Worm (Caenorhabditis elegans): ENCODE measurements around the gene D1005.4.

D1005.4 gene

DNA sequence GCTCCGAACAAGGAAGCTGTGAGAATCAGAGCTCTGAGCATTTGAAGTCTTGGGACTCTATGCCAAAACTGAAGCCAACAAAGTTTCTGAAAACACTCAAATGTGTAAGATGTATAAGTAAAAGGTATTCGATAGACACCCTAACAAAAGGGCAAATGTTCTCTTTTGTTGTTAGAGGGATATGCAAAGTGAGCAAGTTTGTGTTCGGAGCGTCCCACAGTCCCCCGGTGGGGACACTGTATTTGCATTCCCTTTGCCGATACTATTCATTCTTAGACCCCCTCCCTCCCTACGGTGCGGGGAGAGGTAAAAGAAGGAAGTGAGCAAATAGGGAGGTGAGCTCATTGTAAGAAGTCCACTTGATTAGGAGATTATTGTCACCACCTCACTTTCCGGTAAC is 12.0 kb upstream of the D1005.4 start, which contains the start of gene F09E10.6:
Gene F09E10.6 (minus strand): TSS at position 101 of the 400 bp plus-strand sequence.
- TF ChIP-seq unc-39 (tag; optimal IDR thresholded peaks at IDR 0.05) (no peak), elt-1 (tag; optimal IDR thresholded peaks at IDR 0.05; ENCODE audit: borderline replicate concordance, insufficient read depth) (no peak), ceh-83 (GFP tag; optimal IDR thresholded peaks at IDR 0.05) (no peak)

DNA sequence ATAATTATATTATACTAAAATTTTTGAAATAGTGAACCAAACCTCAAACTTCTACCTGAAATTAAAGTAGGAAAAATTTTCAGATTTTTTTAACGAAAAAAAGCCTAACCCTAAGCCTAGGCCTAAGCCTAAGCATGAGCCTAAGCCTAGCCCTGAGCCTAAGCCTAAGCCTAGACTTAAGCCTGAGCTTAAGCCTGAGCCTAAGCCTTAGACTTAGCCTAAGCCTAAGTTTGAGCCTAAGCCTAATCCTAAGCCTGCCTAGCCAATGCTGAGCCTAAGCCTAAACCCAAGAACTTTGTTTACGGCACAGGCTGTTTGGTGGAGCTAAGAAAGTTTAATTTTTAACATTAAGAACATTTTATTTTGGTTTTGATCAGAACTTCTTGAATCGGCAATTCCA is 10.4 kb upstream of the D1005.4 start:
- TF ChIP-seq ceh-39 (tag; optimal IDR thresholded peaks at IDR 0.05) (no peak), nhr-2 (tag; optimal IDR thresholded peaks at IDR 0.05) (no peak), unc-120 (tag; optimal IDR thresholded peaks at IDR 0.05; ENCODE audit: poor library complexity, severe bottlenecking) (no peak), nhr-28 (tag; optimal IDR thresholded peaks at IDR 0.05) (no peak), ces-1 (GFP tag; optimal IDR thresholded peaks at IDR 0.05) (no peak), mep-1 (tag; optimal IDR thresholded peaks at IDR 0.05) (no peak), blmp-1 (tag; optimal IDR thresholded peaks at IDR 0.05) (no peak)

DNA sequence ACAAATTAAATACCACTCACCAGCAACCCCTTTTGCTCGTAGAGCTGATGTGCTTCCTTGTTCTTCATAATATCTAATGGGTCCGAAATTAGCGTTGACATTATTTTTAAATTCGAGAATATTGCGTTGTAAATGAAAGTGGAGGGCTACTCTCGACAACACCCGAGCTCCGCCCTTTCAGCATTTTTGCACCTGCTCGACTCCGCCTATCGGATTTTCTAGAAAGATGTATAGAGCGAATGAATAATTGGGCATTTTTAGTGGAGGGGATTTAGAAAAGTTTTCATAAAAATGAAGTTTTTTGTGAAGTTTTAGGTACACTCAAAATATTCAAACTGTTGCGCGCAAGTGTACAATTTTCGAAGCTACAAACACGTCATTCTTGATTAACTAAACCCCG is 8.6 kb upstream of the D1005.4 start, which contains the start of gene F09E10.5:
Gene F09E10.5 (minus strand): TSS at position 101 of the 400 bp plus-strand sequence.
- TF ChIP-seq nhr-12 (tag; optimal IDR thresholded peaks at IDR 0.05): no peak
- TF ChIP-seq lin-13 (tag; optimal IDR thresholded peaks at IDR 0.05): no peak
- no peak for TF ChIP-seq nhr-28 (tag; optimal IDR thresholded peaks at IDR 0.05)
- TF ChIP-seq nhr-76 (tag; optimal IDR thresholded peaks at IDR 0.05): no peak
- no peak for TF ChIP-seq M03D4.4 (tag; optimal IDR thresholded peaks at IDR 0.05)
- TF ChIP-seq lsy-2 (tag; optimal IDR thresholded peaks at IDR 0.05): no peak
- no peak for TF ChIP-seq bed-3 (GFP tag; optimal IDR thresholded peaks at IDR 0.05)
- TF ChIP-seq zip-8 (tag; optimal IDR thresholded peaks at IDR 0.05): no peak
- TF ChIP-seq lin-32 (GFP tag; optimal IDR thresholded peaks at IDR 0.05): no peak
- TF ChIP-seq mls-2 (tag; optimal IDR thresholded peaks at IDR 0.05): no peak
- TF ChIP-seq ztf-11 (tag; optimal IDR thresholded peaks at IDR 0.05): no peak
- no peak for TF ChIP-seq mep-1 (tag; optimal IDR thresholded peaks at IDR 0.05)
- TF ChIP-seq sem-2 (GFP tag; optimal IDR thresholded peaks at IDR 0.05): no peak
- TF ChIP-seq ceh-83 (GFP tag; optimal IDR thresholded peaks at IDR 0.05): no peak
- no peak for TF ChIP-seq unc-39 (tag; optimal IDR thresholded peaks at IDR 0.05)

DNA sequence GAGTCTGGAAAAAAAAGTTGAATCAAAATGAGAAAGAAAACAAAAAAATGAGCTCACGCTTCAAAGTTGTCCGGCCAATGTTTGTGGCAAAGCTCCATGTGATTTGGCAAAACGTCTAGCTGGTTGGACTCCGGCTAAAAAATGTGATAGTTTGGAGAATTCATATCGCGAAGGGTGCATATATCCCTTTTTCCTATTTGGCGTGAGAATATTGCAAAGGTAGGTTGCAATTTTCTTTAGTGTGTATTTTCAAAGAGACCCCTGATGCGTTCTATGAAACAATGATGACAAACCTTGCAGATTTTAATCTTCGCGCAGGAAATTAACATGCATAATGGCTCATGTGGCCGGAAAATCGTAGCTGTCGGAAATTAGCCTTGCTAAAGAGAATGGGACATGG is 6.6 kb upstream of the D1005.4 start:
- TF ChIP-seq nhr-237 (tag; optimal IDR thresholded peaks at IDR 0.05) (no peak), unc-120 (tag; optimal IDR thresholded peaks at IDR 0.05; ENCODE audit: poor library complexity, severe bottlenecking) (no peak), lsy-2 (tag; optimal IDR thresholded peaks at IDR 0.05) (no peak), nhr-12 (tag; optimal IDR thresholded peaks at IDR 0.05) (no peak), ztf-11 (tag; optimal IDR thresholded peaks at IDR 0.05) (no peak), cnd-1 (tag; optimal IDR thresholded peaks at IDR 0.05) (no peak), lin-32 (GFP tag; optimal IDR thresholded peaks at IDR 0.05) (no peak), drap-1 (GFP tag; optimal IDR thresholded peaks at IDR 0.05) (no peak), sptf-1 (tag; optimal IDR thresholded peaks at IDR 0.05) (no peak), pha-4 (tag; optimal IDR thresholded peaks at IDR 0.05) (no peak), ceh-39 (tag; optimal IDR thresholded peaks at IDR 0.05) (no peak), hlh-1 (tag; optimal IDR thresholded peaks at IDR 0.05) (no peak), blmp-1 (tag; optimal IDR thresholded peaks at IDR 0.05) (no peak), ham-2 (GFP tag; optimal IDR thresholded peaks at IDR 0.05) (no peak), elt-1 (tag; optimal IDR thresholded peaks at IDR 0.05; ENCODE audit: borderline replicate concordance, insufficient read depth) (no peak), snpc-4 (tag; optimal IDR thresholded peaks at IDR 0.05) (no peak)

DNA sequence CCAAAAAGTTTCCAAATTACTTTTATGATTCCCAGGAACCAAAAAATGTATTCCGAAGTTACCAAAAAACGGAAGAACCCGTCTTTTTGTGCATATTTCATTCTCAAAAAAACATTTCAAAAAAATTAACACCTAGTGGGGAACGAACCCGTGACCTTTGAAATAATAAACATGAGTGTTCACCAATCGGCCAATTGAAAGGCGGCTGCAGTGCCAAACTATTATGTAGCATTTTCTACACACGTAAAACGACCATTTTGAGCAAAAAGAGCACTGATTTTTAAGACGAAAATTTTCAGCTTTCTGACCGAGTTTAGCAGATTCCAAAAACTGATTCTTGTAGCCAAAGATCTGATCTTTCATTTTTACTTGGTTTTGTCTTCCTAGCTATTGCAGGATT is 5.4 kb upstream of the D1005.4 start:
- TF ChIP-seq drap-1 (GFP tag; optimal IDR thresholded peaks at IDR 0.05): no peak
- TF ChIP-seq sptf-1 (tag; optimal IDR thresholded peaks at IDR 0.05): no peak
- no peak for TF ChIP-seq mab-5 (tag; optimal IDR thresholded peaks at IDR 0.05)
- no peak for TF ChIP-seq nhr-237 (tag; optimal IDR thresholded peaks at IDR 0.05)
- TF ChIP-seq hlh-1 (tag; optimal IDR thresholded peaks at IDR 0.05): no peak
- TF ChIP-seq ceh-39 (tag; optimal IDR thresholded peaks at IDR 0.05): no peak
- no peak for TF ChIP-seq ztf-11 (tag; optimal IDR thresholded peaks at IDR 0.05)
- TF ChIP-seq elt-1 (tag; optimal IDR thresholded peaks at IDR 0.05; ENCODE audit: borderline replicate concordance, insufficient read depth): no peak
- TF ChIP-seq flh-1 (GFP tag; optimal IDR thresholded peaks at IDR 0.05): no peak
- no peak for TF ChIP-seq cnd-1 (tag; optimal IDR thresholded peaks at IDR 0.05)

Measured in whole organism, mixed stage, embryonic.